Fruit fly (Drosophila melanogaster): Measurements from ENCODE around the gene Agpat1.

DNA sequence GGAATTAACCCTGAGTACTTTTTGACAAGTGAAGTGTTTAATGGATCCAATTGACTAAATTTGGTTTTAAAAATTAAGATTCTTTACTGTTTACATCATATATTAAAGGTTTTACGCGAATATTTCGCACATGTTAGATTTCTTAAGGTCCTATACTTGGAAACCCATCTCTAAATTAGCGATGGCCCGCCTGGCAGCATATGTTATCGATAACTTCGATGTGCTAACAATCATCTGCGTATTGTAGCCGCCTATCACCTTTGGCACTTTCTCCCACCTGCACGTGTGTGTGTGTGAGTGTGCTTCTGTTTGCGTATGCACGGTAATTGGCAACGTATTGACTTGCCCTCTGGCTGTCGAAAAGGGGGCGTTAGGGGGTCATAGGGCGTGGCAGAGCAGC, 56.5 kb downstream of the Agpat1 start:
- no peak for TF ChIP-seq EcR (GFP tag; optimal IDR thresholded peaks at IDR 0.05)
- TF ChIP-seq pan (optimal IDR thresholded peaks at IDR 0.05): no peak
- no peak for TF ChIP-seq psq (optimal IDR thresholded peaks at IDR 0.05)
- no peak for TF ChIP-seq usp (GFP tag; optimal IDR thresholded peaks at IDR 0.05)
- no peak for TF ChIP-seq CG8478 (optimal IDR thresholded peaks at IDR 0.05)
- no peak for TF ChIP-seq Dll (optimal IDR thresholded peaks at IDR 0.05)
